Fruit fly (Drosophila melanogaster): ENCODE results near the gene CG14262.

Gene CG14262

DNA sequence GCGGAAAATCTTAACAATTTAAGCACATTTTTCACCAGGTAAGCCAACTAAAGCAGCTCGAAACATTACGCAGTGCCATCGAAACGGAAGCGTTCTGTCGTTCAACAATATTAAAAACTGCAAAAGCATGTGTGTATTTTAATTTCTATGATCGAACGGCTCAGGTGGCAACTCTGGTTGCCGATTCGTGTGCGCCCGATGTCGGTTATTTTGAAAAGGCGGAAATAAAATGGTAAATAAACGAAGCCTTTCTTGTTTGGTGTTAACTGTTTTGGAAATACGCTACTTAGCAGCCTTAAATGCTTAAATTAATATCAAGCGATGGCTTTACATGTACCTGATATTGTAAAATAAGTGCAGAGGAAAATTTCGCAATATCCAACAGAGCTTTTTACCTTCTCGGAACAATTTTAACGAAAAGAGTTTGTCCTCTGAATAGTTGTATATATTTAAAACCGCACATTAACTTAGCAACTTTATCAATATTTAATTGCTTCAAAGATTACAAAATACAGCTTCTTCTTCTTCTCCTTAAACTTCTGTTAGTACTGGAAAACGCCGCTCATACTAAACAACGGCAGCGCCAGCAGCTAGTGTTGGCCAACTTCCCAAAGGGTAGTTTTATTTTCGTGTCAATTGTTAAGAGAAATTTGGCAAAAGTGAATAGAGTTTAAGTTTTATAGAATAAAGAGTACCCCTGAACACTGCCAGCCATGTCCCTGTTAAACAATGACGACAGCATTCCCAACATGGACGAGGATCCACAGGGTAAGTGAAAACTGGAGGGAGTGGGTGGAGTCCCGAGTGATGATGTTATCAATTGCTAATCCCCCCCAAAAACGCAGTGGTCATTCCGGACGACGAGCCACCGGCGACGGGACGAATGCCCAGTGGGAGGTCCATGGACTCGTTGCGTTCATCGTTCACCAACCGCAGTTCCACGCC lies 8.2 kb upstream of the CG14262 start, which contains the start of gene CG5934 (continued):
- TF ChIP-seq Ptx1 (GFP tag; IDR thresholded peaks at IDR 0.05) (peak; percentile 32; the same call in 1 of the 2 replicates), CG34224 (GFP tag; IDR thresholded peaks at IDR 0.05; ENCODE audit: partially characterized antibody) (no peak), CG18619 (GFP tag; optimal IDR thresholded peaks at IDR 0.05) (peak; percentile 34), YL-1 (GFP tag; optimal IDR thresholded peaks at IDR 0.05) (peak; percentile 1), shn (GFP tag; optimal IDR thresholded peaks at IDR 0.05) (peak; percentile 39), Med (GFP tag) (peak; percentile 88), bigmax (GFP tag; optimal IDR thresholded peaks at IDR 0.05) (no peak), CG12942 (GFP tag; optimal IDR thresholded peaks at IDR 0.05) (peak; percentile 31), phol (tag; optimal IDR thresholded peaks at IDR 0.05) (peak; percentile 24), CG11456 (GFP tag; IDR thresholded peaks at IDR 0.05) (peak; percentile 77; the same call in 2 of the 3 replicates), otp (GFP tag; IDR thresholded peaks at IDR 0.05) (no peak), Fer2 (tag; optimal IDR thresholded peaks at IDR 0.05) (peak; percentile 30), NC2β (GFP tag; optimal IDR thresholded peaks at IDR 0.05) (peak; percentile 13), Sry-β (GFP tag; optimal IDR thresholded peaks at IDR 0.05) (no peak), CG12155 (GFP tag; optimal IDR thresholded peaks at IDR 0.05) (peak; percentile 34), ranshi (GFP tag; IDR thresholded peaks at IDR 0.05) (no peak), CG33213 (GFP tag; optimal IDR thresholded peaks at IDR 0.05) (peak; percentile 53), caup (GFP tag; optimal IDR thresholded peaks at IDR 0.05; ENCODE audit: severe bottlenecking) (peak; percentile 27), Xbp1 (GFP tag; optimal IDR thresholded peaks at IDR 0.05) (peak; percentile 10), Gug (GFP tag; IDR thresholded peaks at IDR 0.05) (no peak; the same call in 3 of the 4 replicates), CG7839 (tag; optimal IDR thresholded peaks at IDR 0.05) (peak; percentile 21), CG2712 (tag; optimal IDR thresholded peaks at IDR 0.05) (peak; percentile 32), dysf (GFP tag; IDR thresholded peaks at IDR 0.05) (0 out of 3 replicates have a peak, but pooled peaks have one; percentile 20), NC2α (GFP tag; optimal IDR thresholded peaks at IDR 0.05) (peak; percentile 8), schlank (tag; optimal IDR thresholded peaks at IDR 0.05) (no peak), Abd-B (GFP tag; optimal IDR thresholded peaks at IDR 0.05) (peak; percentile 32), Dip3 (GFP tag; optimal IDR thresholded peaks at IDR 0.05) (peak; percentile 50), Myb (GFP tag; optimal IDR thresholded peaks at IDR 0.05) (peak; percentile 90), Hr3 (GFP tag; optimal IDR thresholded peaks at IDR 0.05) (peak; percentile 22), onecut (GFP tag; IDR thresholded peaks at IDR 0.05) (no peak), CG4282 (GFP tag; optimal IDR thresholded peaks at IDR 0.05) (peak; percentile 25), corto (GFP tag; optimal IDR thresholded peaks at IDR 0.05) (no peak), Eip74EF (GFP tag; optimal IDR thresholded peaks at IDR 0.05) (peak in 1 of 2 experiments; percentile 12), MBD-R2 (GFP tag; IDR thresholded peaks at IDR 0.05) (peak; percentile 67), bab2 (GFP tag; optimal IDR thresholded peaks at IDR 0.05) (peak; percentile 38), CG17912 (GFP tag; optimal IDR thresholded peaks at IDR 0.05) (peak; percentile 1), nom (GFP tag; optimal IDR thresholded peaks at IDR 0.05) (peak; percentile 51), CG13775 (GFP tag; optimal IDR thresholded peaks at IDR 0.05) (peak; percentile 10), CoRest (tag; optimal IDR thresholded peaks at IDR 0.05) (peak; percentile 50), Mes4 (GFP tag; optimal IDR thresholded peaks at IDR 0.05) (no peak), HmgZ (tag; optimal IDR thresholded peaks at IDR 0.05) (peak; percentile 27), CG18262 (tag; optimal IDR thresholded peaks at IDR 0.05) (no peak), row (GFP tag; IDR thresholded peaks at IDR 0.05) (0 out of 3 replicates have a peak, but pooled peaks have one; percentile 9), CG14965 (GFP tag; optimal IDR thresholded peaks at IDR 0.05; ENCODE audit: borderline replicate concordance) (no peak), wdn (GFP tag; IDR thresholded peaks at IDR 0.05) (no peak), CG18476 (GFP tag; optimal IDR thresholded peaks at IDR 0.05) (peak; percentile 12), crp (GFP tag; optimal IDR thresholded peaks at IDR 0.05) (peak in 1 of 2 experiments; percentile 72)
